Fruit fly (Drosophila melanogaster) whole organism: ENCODE data around the gene CG5877.

Experiments used
- CG8478 ChIP-seq: fragments of >200 bp; optimal IDR thresholded peaks from 2 replicates; lab custom pipeline; 2018; ENCODE audit warnings: inconsistent platforms
- Dll ChIP-seq: fragments of >200 bp; optimal IDR thresholded peaks from 2 replicates; lab custom pipeline; 2017
- EcR ChIP-seq, 2 experiments: fragments of >200 bp; optimal IDR thresholded peaks; 2 replicates each; lab custom pipeline; 2017; ENCODE audit warnings: missing biosample characterization in 2 of 2, missing genetic modification characterization in 2 of 2, missing genetic modification reagents in 2 of 2
- pan ChIP-seq: fragments of >200 bp; optimal IDR thresholded peaks from 2 replicates; lab custom pipeline; 2017
- psq ChIP-seq: fragments of >200 bp; optimal IDR thresholded peaks from 2 replicates; lab custom pipeline; 2017
- usp ChIP-seq: fragments of >200 bp; optimal IDR thresholded peaks from 2 replicates; lab custom pipeline; 2017; ENCODE audit warnings: missing biosample characterization, missing genetic modification characterization, mixed read lengths

CG5877 gene

dm6 chrX:15304211-15304610 lies 11.4 kb downstream of the CG5877 start:
- TF ChIP-seq CG8478 (lab: Kevin White, UChicago): no peak
- TF ChIP-seq EcR (GFP tag; optimal IDR thresholded peaks at IDR 0.05; lab: Kevin White, UChicago): no peak
- no peak for TF ChIP-seq pan (lab: Kevin White, UChicago)

dm6 chrX:15305975-15306909 lies 13.4 kb downstream of the CG5877 start:
- no peak for TF ChIP-seq Dll (lab: Kevin White, UChicago)
- TF ChIP-seq CG8478 (lab: Kevin White, UChicago): peak; percentile 49
- TF ChIP-seq EcR (GFP tag; optimal IDR thresholded peaks at IDR 0.05; lab: Kevin White, UChicago): no peak
- no peak for TF ChIP-seq pan (lab: Kevin White, UChicago)
- TF ChIP-seq psq (lab: Kevin White, UChicago): no peak
- TF ChIP-seq usp (GFP tag; lab: Kevin White, UChicago): no peak

dm6 chrX:15307485-15308138 lies 14.8 kb downstream of the CG5877 start:
- no peak for TF ChIP-seq EcR (GFP tag; optimal IDR thresholded peaks at IDR 0.05; lab: Kevin White, UChicago)
- TF ChIP-seq pan (lab: Kevin White, UChicago): no peak
- TF ChIP-seq Dll (lab: Kevin White, UChicago): no peak
- TF ChIP-seq psq (lab: Kevin White, UChicago): no peak
- no peak for TF ChIP-seq usp (GFP tag; lab: Kevin White, UChicago)
- TF ChIP-seq CG8478 (lab: Kevin White, UChicago): no peak

dm6 chrX:15308456-15308954 lies 15.7 kb downstream of the CG5877 start:
- TF ChIP-seq EcR (GFP tag; optimal IDR thresholded peaks at IDR 0.05; lab: Kevin White, UChicago) (no peak), CG8478 (lab: Kevin White, UChicago) (no peak), pan (lab: Kevin White, UChicago) (no peak), usp (GFP tag; lab: Kevin White, UChicago) (no peak), psq (lab: Kevin White, UChicago) (no peak), Dll (lab: Kevin White, UChicago) (no peak)

dm6 chrX:15309918-15310317 lies 17.1 kb downstream of the CG5877 start:
- TF ChIP-seq Dll (lab: Kevin White, UChicago) (no peak), usp (GFP tag; lab: Kevin White, UChicago) (no peak), CG8478 (lab: Kevin White, UChicago) (no peak), pan (lab: Kevin White, UChicago) (no peak), EcR (GFP tag; optimal IDR thresholded peaks at IDR 0.05; lab: Kevin White, UChicago) (no peak), psq (lab: Kevin White, UChicago) (no peak)

dm6 chrX:15312074-15312881 lies 19.4 kb downstream of the CG5877 start:
- peak; percentile 58 for TF ChIP-seq pan (lab: Kevin White, UChicago)
- no peak for TF ChIP-seq Dll (lab: Kevin White, UChicago)
- TF ChIP-seq EcR (GFP tag; optimal IDR thresholded peaks at IDR 0.05; lab: Kevin White, UChicago): no peak
- TF ChIP-seq psq (lab: Kevin White, UChicago): no peak
- TF ChIP-seq usp (GFP tag; lab: Kevin White, UChicago): no peak

dm6 chrX:15312882-15313154 lies 20.0 kb downstream of the CG5877 start:
- TF ChIP-seq CG8478 (lab: Kevin White, UChicago) (no peak), Dll (lab: Kevin White, UChicago) (no peak), usp (GFP tag; lab: Kevin White, UChicago) (no peak), EcR (GFP tag; optimal IDR thresholded peaks at IDR 0.05; lab: Kevin White, UChicago) (no peak), psq (lab: Kevin White, UChicago) (no peak), pan (lab: Kevin White, UChicago) (no peak)

- no peak for TF ChIP-seq Dll (lab: Kevin White, UChicago)
- TF ChIP-seq psq (lab: Kevin White, UChicago): no peak
- TF ChIP-seq EcR (GFP tag; optimal IDR thresholded peaks at IDR 0.05; lab: Kevin White, UChicago): no peak
- no peak for TF ChIP-seq pan (lab: Kevin White, UChicago)
- TF ChIP-seq usp (GFP tag; lab: Kevin White, UChicago): no peak
These were observed 20.6 kb downstream of the CG5877 start for dm6 chrX:15313389-15313788.

dm6 chrX:15313829-15314324 lies 21.0 kb downstream of the CG5877 start:
- no peak for TF ChIP-seq EcR (GFP tag; optimal IDR thresholded peaks at IDR 0.05; lab: Kevin White, UChicago)
- no peak for TF ChIP-seq CG8478 (lab: Kevin White, UChicago)
- TF ChIP-seq pan (lab: Kevin White, UChicago): no peak
- no peak for TF ChIP-seq psq (lab: Kevin White, UChicago)
- TF ChIP-seq Dll (lab: Kevin White, UChicago): no peak
- no peak for TF ChIP-seq usp (GFP tag; lab: Kevin White, UChicago)

- TF ChIP-seq EcR (GFP tag; optimal IDR thresholded peaks at IDR 0.05; lab: Kevin White, UChicago): no peak
- no peak for TF ChIP-seq psq (lab: Kevin White, UChicago)
- no peak for TF ChIP-seq pan (lab: Kevin White, UChicago)
- TF ChIP-seq Dll (lab: Kevin White, UChicago): no peak
- no peak for TF ChIP-seq CG8478 (lab: Kevin White, UChicago)
- TF ChIP-seq usp (GFP tag; lab: Kevin White, UChicago): no peak
These were observed 26.5 kb downstream of the CG5877 start, which contains the start of gene Top1 for dm6 chrX:15319290-15319689. Top1 (plus strand) TSS chrX:15319479.
